Fruit fly (Drosophila melanogaster): Measurements from ENCODE around the gene sima.

- TF ChIP-seq Hr83 (GFP tag; optimal IDR thresholded peaks at IDR 0.05; ENCODE audit: poor library complexity, severe bottlenecking) (no peak), Vsx2 (GFP tag; optimal IDR thresholded peaks at IDR 0.05; ENCODE audit: partially characterized antibody) (no peak), jim (GFP tag; optimal IDR thresholded peaks at IDR 0.05) (no peak), dl (GFP tag; optimal IDR thresholded peaks at IDR 0.05; ENCODE audit: insufficient read depth in 1 of 2, partially characterized antibody in 2 of 2) (no peak), Dfd (GFP tag; optimal IDR thresholded peaks at IDR 0.05) (no peak), usp (GFP tag; optimal IDR thresholded peaks at IDR 0.05) (no peak), Myc (optimal IDR thresholded peaks at IDR 0.05) (peak; percentile 34), psq (GFP tag; optimal IDR thresholded peaks at IDR 0.05) (no peak), br (GFP tag; optimal IDR thresholded peaks at IDR 0.05) (no peak)
These were observed 95.8 kb downstream of the sima start for dm6 chr3R:30153864-30154263.
